Fruit fly (Drosophila melanogaster) whole organism, wandering third instar larva: ENCODE results near the gene CG15445.

Experiments used
- Abd-B ChIP-seq: fragments of >200 bp; optimal IDR thresholded peaks from 2 replicates; lab custom pipeline; 2017; ENCODE audit warnings: missing biosample characterization, missing genetic modification characterization
- CG32264 ChIP-seq: fragments of 200-800 bp; sonication (Bioruptor generic); optimal IDR thresholded peaks from 2 replicates; lab custom pipeline; 2016; ENCODE audit warnings: missing biosample characterization, missing genetic modification characterization
- CG9705 ChIP-seq: fragments of 200-800 bp; sonication (Bioruptor generic); optimal IDR thresholded peaks from 2 replicates; lab custom pipeline; 2018; ENCODE audit warnings: missing biosample characterization, mild to moderate bottlenecking, missing genetic modification characterization
- CrebA ChIP-seq: fragments of 200-800 bp; sonication (Bioruptor generic); optimal IDR thresholded peaks from 2 replicates; lab custom pipeline; 2016; ENCODE audit warnings: missing biosample characterization, mild to moderate bottlenecking, missing genetic modification characterization, borderline replicate concordance
- Dfd ChIP-seq: fragments of >200 bp; optimal IDR thresholded peaks from 2 replicates; lab custom pipeline; 2017; ENCODE audit warnings: missing biosample characterization, missing genetic modification characterization
- Dif ChIP-seq: fragments of 200-275, 200-300 bp; sonication (Bioruptor generic); optimal IDR thresholded peaks from 2 replicates; lab custom pipeline; 2018; ENCODE audit warnings: missing biosample characterization, missing genetic modification characterization; ENCODE audit not compliant: partially characterized antibody
- GATAd ChIP-seq: sonication (Bioruptor generic); optimal IDR thresholded peaks from 2 replicates; lab custom pipeline; 2016; ENCODE audit warnings: missing biosample characterization, missing genetic modification characterization
- HLH106 ChIP-seq: fragments of 200-800 bp; optimal IDR thresholded peaks from 3 replicates; lab custom pipeline; 2019; ENCODE audit warnings: missing biosample characterization, mild to moderate bottlenecking, missing genetic modification characterization, moderate library complexity
- Hnf4 ChIP-seq: fragments of 200-800 bp; sonication (Bioruptor generic); optimal IDR thresholded peaks from 2 replicates; lab custom pipeline; 2016; ENCODE audit warnings: missing biosample characterization, mild to moderate bottlenecking, missing genetic modification characterization
- Hr78 ChIP-seq: fragments of >200 bp; optimal IDR thresholded peaks from 2 replicates; lab custom pipeline; 2017; ENCODE audit warnings: missing biosample characterization, missing genetic modification characterization
- Hr83 ChIP-seq: fragments of 200-300 bp; sonication (Bioruptor generic); optimal IDR thresholded peaks from 2 replicates; lab custom pipeline; 2016; ENCODE audit warnings: missing biosample characterization, mild to moderate bottlenecking, missing genetic modification characterization, moderate library complexity; ENCODE audit not compliant: poor library complexity, severe bottlenecking
- Jra ChIP-seq: sonication (Bioruptor generic); optimal IDR thresholded peaks from 2 replicates; lab custom pipeline; 2016; ENCODE audit warnings: missing biosample characterization, missing genetic modification characterization
- Mio ChIP-seq: sonication (Bioruptor generic); optimal IDR thresholded peaks from 2 replicates; lab custom pipeline; 2016; ENCODE audit warnings: missing biosample characterization, missing genetic modification characterization
- Myc ChIP-seq: fragments of >200 bp; optimal IDR thresholded peaks from 2 replicates; lab custom pipeline; 2017
- N ChIP-seq: fragments of >200 bp; optimal IDR thresholded peaks from 2 replicates; lab custom pipeline; 2018; ENCODE audit warnings: missing biosample characterization, missing external identifiers, missing genetic modification characterization
- OdsH ChIP-seq: fragments of 200-800 bp; sonication (Bioruptor generic); optimal IDR thresholded peaks from 2 replicates; lab custom pipeline; 2016; ENCODE audit warnings: missing biosample characterization, mild to moderate bottlenecking, missing genetic modification characterization
- Rel ChIP-seq, 2 experiments: fragments of 200-800 bp; sonication (Bioruptor generic) in 1 of 2; optimal IDR thresholded peaks; 2 replicates in 1 of 2; 3 replicates in 1 of 2; lab custom pipeline; 2016 to 2019; ENCODE audit warnings: mild to moderate bottlenecking in 2 of 2, missing biosample characterization in 2 of 2, missing genetic modification characterization in 2 of 2, moderate library complexity in 1 of 2
- Sp1 ChIP-seq: fragments of 200-800 bp; sonication (Bioruptor generic); optimal IDR thresholded peaks from 3 replicates; lab custom pipeline; 2019; ENCODE audit warnings: missing biosample characterization, mild to moderate bottlenecking, missing genetic modification characterization, moderate library complexity
- Vsx2 ChIP-seq: fragments of 200-300, 225-300 bp; sonication (Bioruptor generic); optimal IDR thresholded peaks from 2 replicates; lab custom pipeline; 2018; ENCODE audit warnings: missing biosample characterization, missing genetic modification characterization; ENCODE audit not compliant: partially characterized antibody
- br ChIP-seq: fragments of 200-800 bp; sonication (Bioruptor generic); optimal IDR thresholded peaks from 2 replicates; lab custom pipeline; 2016; ENCODE audit warnings: missing biosample characterization, missing genetic modification characterization
- brk ChIP-seq: fragments of 200-800 bp; sonication (Bioruptor generic); optimal IDR thresholded peaks from 2 replicates; lab custom pipeline; 2016; ENCODE audit warnings: missing biosample characterization, mild to moderate bottlenecking, missing genetic modification characterization
- dl ChIP-seq, 2 experiments: fragments of 175-275, 200-275 bp in 1 of 2; fragments of 200-275 bp in 1 of 2; sonication (Bioruptor generic); optimal IDR thresholded peaks; lab custom pipeline; 2018; ENCODE audit warnings: mild to moderate bottlenecking in 2 of 2, missing biosample characterization in 2 of 2, missing genetic modification characterization in 2 of 2, moderate library complexity in 2 of 2; ENCODE audit not compliant: partially characterized antibody in 2 of 2, insufficient read depth in 1 of 2
- dmrt93B ChIP-seq: fragments of 200-800 bp; sonication (Bioruptor generic); optimal IDR thresholded peaks from 2 replicates; lab custom pipeline; 2018; ENCODE audit warnings: missing biosample characterization, mild to moderate bottlenecking, missing genetic modification characterization
- dsf ChIP-seq: sonication (Bioruptor generic); optimal IDR thresholded peaks from 2 replicates; lab custom pipeline; 2016; ENCODE audit warnings: missing biosample characterization, missing genetic modification characterization, borderline replicate concordance
- ey ChIP-seq: fragments of 200-800 bp; sonication (Bioruptor generic); optimal IDR thresholded peaks from 2 replicates; lab custom pipeline; 2016; ENCODE audit warnings: missing biosample characterization, missing genetic modification characterization
- foxo ChIP-seq, 2 experiments: fragments of 200-800 bp; sonication (Bioruptor generic); optimal IDR thresholded peaks; 2 replicates in 1 of 2; 3 replicates in 1 of 2; lab custom pipeline; 2016 to 2017; ENCODE audit warnings: missing biosample characterization in 2 of 2, missing genetic modification characterization in 2 of 2
- fru ChIP-seq: fragments of 200-800 bp; sonication (Bioruptor generic); optimal IDR thresholded peaks from 3 replicates; lab custom pipeline; 2016; ENCODE audit warnings: missing biosample characterization, mild to moderate bottlenecking, missing genetic modification characterization
- h ChIP-seq: fragments of 200-800 bp; sonication (Bioruptor generic); optimal IDR thresholded peaks from 3 replicates; lab custom pipeline; 2016; ENCODE audit warnings: missing biosample characterization, mild to moderate bottlenecking, missing genetic modification characterization
- jim ChIP-seq: fragments of 175-275, 200-325 bp; sonication (Bioruptor generic); optimal IDR thresholded peaks from 2 replicates; lab custom pipeline; 2016; ENCODE audit warnings: missing biosample characterization, mild to moderate bottlenecking, missing genetic modification characterization
- lola ChIP-seq: fragments of >200 bp; optimal IDR thresholded peaks from 2 replicates; lab custom pipeline; 2017; ENCODE audit warnings: missing biosample characterization, missing genetic modification characterization
- pan ChIP-seq: fragments of >200 bp; optimal IDR thresholded peaks from 2 replicates; lab custom pipeline; 2017
- psq ChIP-seq: fragments of 200-800 bp; sonication (Bioruptor generic); optimal IDR thresholded peaks from 3 replicates; lab custom pipeline; 2017; ENCODE audit warnings: missing biosample characterization, mild to moderate bottlenecking, missing genetic modification characterization, moderate library complexity
- rgr ChIP-seq: fragments of 200-800 bp; sonication (Bioruptor generic); optimal IDR thresholded peaks from 3 replicates; lab custom pipeline; 2016; ENCODE audit warnings: missing biosample characterization, mild to moderate bottlenecking, missing genetic modification characterization
- sage ChIP-seq: fragments of 200-800 bp; sonication (Bioruptor generic); optimal IDR thresholded peaks from 2 replicates; lab custom pipeline; 2016; ENCODE audit warnings: missing biosample characterization, mild to moderate bottlenecking, missing genetic modification characterization
- sv ChIP-seq: fragments of 200-800 bp; sonication (Bioruptor generic); optimal IDR thresholded peaks from 3 replicates; lab custom pipeline; 2016; ENCODE audit warnings: missing biosample characterization, missing genetic modification characterization
- tai ChIP-seq: sonication (Bioruptor generic); optimal IDR thresholded peaks from 2 replicates; lab custom pipeline; 2016; ENCODE audit warnings: missing biosample characterization, missing genetic modification characterization
- usp ChIP-seq: fragments of >200 bp; optimal IDR thresholded peaks from 2 replicates; lab custom pipeline; 2017; ENCODE audit warnings: missing biosample characterization, missing genetic modification characterization
- woc ChIP-seq: sonication (Bioruptor generic); optimal IDR thresholded peaks from 2 replicates; lab custom pipeline; 2016; ENCODE audit warnings: missing biosample characterization, mild to moderate bottlenecking, missing genetic modification characterization

CG15445 gene

DNA sequence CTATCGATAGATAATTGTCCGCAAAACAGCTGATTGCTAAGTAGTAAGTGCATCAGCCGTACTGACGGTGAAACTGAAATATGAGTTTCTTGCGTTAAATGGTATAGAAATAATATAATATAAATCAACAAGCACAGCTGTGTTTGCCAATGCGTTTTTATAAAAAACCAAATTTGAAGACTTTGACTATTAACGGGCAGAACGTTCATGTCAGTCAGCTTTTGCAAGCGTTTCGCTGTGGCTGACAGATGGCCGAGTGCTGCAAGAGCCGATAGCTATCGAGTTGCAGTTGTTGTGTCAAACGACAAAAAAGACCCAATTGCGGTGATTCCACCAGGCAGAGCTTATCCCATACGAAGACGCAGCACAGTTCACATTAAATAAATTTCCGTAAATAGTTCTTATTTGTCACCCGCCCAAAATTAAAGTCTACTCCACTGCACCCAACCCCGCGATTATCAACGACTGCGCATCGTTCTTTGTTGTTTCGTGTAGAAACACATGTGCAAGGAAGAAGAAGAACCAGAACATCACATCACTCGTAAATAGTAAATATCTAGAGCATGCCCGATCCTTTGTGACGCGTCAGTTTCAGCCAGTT is at the start of gene CG15445, which contains the start of gene unc:
Gene CG15445 (plus strand): TSS at position 296 of the 601 bp plus-strand sequence.
Gene unc (minus strand): TSS at position 51 of the 601 bp plus-strand sequence.
- TF ChIP-seq Hr83 (GFP tag; lab: Kevin White, UChicago) (no peak), GATAd (GFP tag; lab: Kevin White, UChicago) (no peak), ey (GFP tag; lab: Kevin White, UChicago) (no peak), Hnf4 (GFP tag; lab: Kevin White, UChicago) (no peak), Myc (lab: Kevin White, UChicago) (peak; percentile 22), HLH106 (tag; lab: Kevin White, UChicago) (peak; percentile 17), lola (no peak), sv (no peak), usp (GFP tag; lab: Kevin White, UChicago) (no peak), psq (GFP tag; lab: Kevin White, UChicago) (no peak), Hr78 (GFP tag; lab: Kevin White, UChicago) (no peak), OdsH (no peak), Abd-B (GFP tag; lab: Kevin White, UChicago) (no peak), rgr (GFP tag; lab: Kevin White, UChicago) (no peak), dl (GFP tag; optimal IDR thresholded peaks at IDR 0.05; lab: Kevin White, UChicago; ENCODE audit: insufficient read depth in 1 of 2, partially characterized antibody in 2 of 2) (peak in 1 of 2 experiments; percentile 59), woc (GFP tag; lab: Kevin White, UChicago) (no peak), Rel (GFP tag; optimal IDR thresholded peaks at IDR 0.05; lab: Kevin White, UChicago) (no peak), Rel (tag; optimal IDR thresholded peaks at IDR 0.05; lab: Kevin White, UChicago) (peak; percentile 93), CrebA (GFP tag; lab: Kevin White, UChicago) (no peak), foxo (GFP tag; optimal IDR thresholded peaks at IDR 0.05; lab: Kevin White, UChicago) (no peak), Dif (GFP tag; lab: Kevin White, UChicago) (peak; percentile 89), sage (GFP tag; lab: Kevin White, UChicago) (no peak), brk (GFP tag; lab: Kevin White, UChicago) (no peak), CG9705 (GFP tag; lab: Kevin White, UChicago) (no peak), dmrt93B (GFP tag; lab: Kevin White, UChicago) (no peak), Vsx2 (peak; percentile 66), br (no peak), Mio (GFP tag; lab: Kevin White, UChicago) (no peak), dsf (no peak), Dfd (GFP tag; lab: Kevin White, UChicago) (no peak), fru (GFP tag; lab: Kevin White, UChicago) (peak; percentile 5), jim (GFP tag; lab: Kevin White, UChicago) (peak; percentile 70), Jra (no peak), tai (GFP tag; lab: Kevin White, UChicago) (no peak), CG32264 (no peak), pan (lab: Kevin White, UChicago) (no peak), Sp1 (GFP tag; lab: Kevin White, UChicago) (no peak), h (GFP tag; lab: Kevin White, UChicago) (peak; percentile 20), N (no peak)
- TF ChIP-seq, all 38 proteins: peak for 9

DNA sequence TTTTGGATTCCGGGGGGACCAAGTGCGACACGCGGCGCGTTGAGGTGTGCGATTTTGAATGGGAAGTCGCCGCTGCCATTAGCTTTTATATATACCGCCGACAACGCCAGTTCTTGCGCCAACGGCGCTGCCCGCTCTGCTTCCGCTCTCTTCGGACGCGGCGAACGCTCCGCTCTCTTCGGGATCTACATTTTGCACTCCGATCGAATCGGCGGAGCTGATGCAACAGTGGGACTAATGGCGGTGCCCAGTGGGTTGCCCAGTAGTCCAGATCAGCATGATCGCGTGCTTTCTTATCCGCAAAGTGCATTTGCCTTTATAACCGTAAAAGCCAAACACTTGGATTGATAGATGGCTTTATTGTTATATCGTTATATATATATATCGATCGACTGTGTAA is 49.5 kb upstream of the CG15445 start, which contains the start of gene CG32512:
Gene CG32512 (minus strand): TSS at position 67 of the 400 bp plus-strand sequence.
- TF ChIP-seq Dif (GFP tag; lab: Kevin White, UChicago) (peak; percentile 57), Rel (GFP tag; optimal IDR thresholded peaks at IDR 0.05; lab: Kevin White, UChicago) (no peak), Rel (tag; optimal IDR thresholded peaks at IDR 0.05; lab: Kevin White, UChicago) (peak; percentile 7), dl (GFP tag; optimal IDR thresholded peaks at IDR 0.05; lab: Kevin White, UChicago; ENCODE audit: insufficient read depth in 1 of 2, partially characterized antibody in 2 of 2) (peak; percentile 24 to 61), Abd-B (GFP tag; lab: Kevin White, UChicago) (no peak)
